Fruit fly (Drosophila melanogaster): Measurements from ENCODE around the gene Zmynd10.

- TF ChIP-seq fd59A (GFP tag; optimal IDR thresholded peaks at IDR 0.05) (peak; percentile 7), CG34406 (GFP tag; optimal IDR thresholded peaks at IDR 0.05) (peak; percentile 63), Hr38 (GFP tag; optimal IDR thresholded peaks at IDR 0.05) (no peak), acj6 (GFP tag; optimal IDR thresholded peaks at IDR 0.05) (peak; percentile 44), CG31627 (GFP tag; optimal IDR thresholded peaks at IDR 0.05) (peak; percentile 77), esn (GFP tag; optimal IDR thresholded peaks at IDR 0.05) (peak; percentile 78), CG7368 (GFP tag; optimal IDR thresholded peaks at IDR 0.05) (peak; percentile 46), Gug (GFP tag; IDR thresholded peaks at IDR 0.05) (no peak; the same call in 1 of the 2 replicates), CG10631 (GFP tag; optimal IDR thresholded peaks at IDR 0.05) (peak; percentile 69), CG16779 (tag; optimal IDR thresholded peaks at IDR 0.05) (peak; percentile 12), Eip75B (GFP tag; optimal IDR thresholded peaks at IDR 0.05) (peak; percentile 27), CG6854 (GFP tag; optimal IDR thresholded peaks at IDR 0.05) (peak; percentile 90), dac (GFP tag; optimal IDR thresholded peaks at IDR 0.05) (peak; percentile 3), Hr39 (GFP tag; optimal IDR thresholded peaks at IDR 0.05) (peak; percentile 75)
Observed at dm6 chr3L:13022854-13023560, 3.2 kb downstream of the Zmynd10 start, which contains the start of gene RpS12.

Measured in whole organism, prepupa.